Worm (Caenorhabditis elegans) whole organism, L1 larva: ENCODE results near the gene fbxb-108.

Experiments used
- C04F5.9 ChIP-seq: sonication (generic microtip); optimal IDR thresholded peaks from 2 replicates; lab custom pipeline; 2016; ENCODE audit warnings: missing genetic modification characterization, missing compliant biosample characterization
- hpl-2 ChIP-seq: fragments of 150-350 bp; optimal IDR thresholded peaks from 2 replicates; lab custom pipeline; 2014; ENCODE audit warnings: missing biosample characterization, missing genetic modification reagents, missing genetic modification characterization
- mef-2 ChIP-seq: fragments of 150-350 bp; optimal IDR thresholded peaks from 2 replicates; lab custom pipeline; 2014; ENCODE audit warnings: missing biosample characterization, missing genetic modification characterization
- nhr-90 ChIP-seq: sonication (generic microtip); optimal IDR thresholded peaks from 2 replicates; lab custom pipeline; 2016; ENCODE audit warnings: mild to moderate bottlenecking, missing genetic modification characterization, missing compliant biosample characterization; ENCODE audit not compliant: poor library complexity
- ztf-11 ChIP-seq, 2 experiments: sonication (generic microtip); optimal IDR thresholded peaks; 2 replicates each; lab custom pipeline; 2016 to 2017; ENCODE audit warnings: missing genetic modification characterization in 2 of 2, missing biosample characterization in 1 of 2, missing compliant biosample characterization in 1 of 2

ce11 chrII:2815017-2815416 is 50.3 kb downstream of the fbxb-108 start:
- TF ChIP-seq hpl-2 (no peak), mef-2 (no peak), C04F5.9 (tag; lab: Kevin White, UChicago) (no peak), nhr-90 (no peak), ztf-11 (tag; optimal IDR thresholded peaks at IDR 0.05; lab: Kevin White, UChicago) (no peak)
